Worm (Caenorhabditis elegans) whole organism, L4/young adult: ENCODE data around the gene Y54G2A.72.

Experiments used
- W03F9.2 ChIP-seq: fragments of 150-350 bp; optimal IDR thresholded peaks from 2 replicates; lab custom pipeline; 2014; ENCODE audit warnings: missing biosample characterization, missing genetic modification characterization
- him-1 ChIP-seq: sonication (generic microtip); optimal IDR thresholded peaks from 2 replicates; lab custom pipeline; 2016; ENCODE audit warnings: missing genotype, missing genetic modification reagents, missing genetic modification characterization, missing compliant biosample characterization

DNA sequence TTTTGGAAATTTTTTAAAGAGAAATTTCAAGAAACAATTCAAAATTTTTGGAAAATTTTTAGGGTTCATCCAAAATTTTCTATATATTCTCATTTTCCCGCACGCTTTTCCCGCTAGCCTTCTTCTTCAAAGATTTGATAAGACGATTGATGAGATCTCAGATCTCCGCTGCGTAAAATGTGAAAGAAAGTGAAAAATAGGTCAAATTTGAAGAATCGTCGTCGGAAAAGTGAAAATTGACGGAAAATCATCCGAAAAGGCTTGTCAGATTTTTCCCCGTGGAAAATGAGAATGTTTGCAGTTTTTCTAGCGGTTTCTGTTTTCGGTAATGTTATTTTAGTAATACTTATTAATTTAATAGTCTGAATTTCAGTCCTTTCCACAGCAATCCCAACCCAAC is 31.3 kb downstream of the Y54G2A.72 start, which contains the start of gene Y54G2A.76:
- no peak for TF ChIP-seq him-1
- TF ChIP-seq W03F9.2 (tag; lab: Kevin White, UChicago), result no peak
